Worm (Caenorhabditis elegans): Measurements from ENCODE around the gene F21A3.4.

Gene F21A3.4

ce11 chrV:15512856-15513756 is 23.3 kb upstream of the F21A3.4 start:
- TF ChIP-seq pbrm-1 (GFP tag; IDR thresholded peaks at IDR 0.05): peak; percentile 7; the same call in 1 of the 2 replicates
- TF ChIP-seq B0261.1 (tag; optimal IDR thresholded peaks at IDR 0.05): peak; percentile 18
- TF ChIP-seq ceh-58 (GFP tag; IDR thresholded peaks at IDR 0.05): 0 out of 2 replicates have a peak, but pooled peaks have one; percentile 27
- peak; percentile 62 for TF ChIP-seq zfh-2 (GFP tag; conservative IDR thresholded peaks at IDR 0.05)
- TF ChIP-seq F33H1.4 (GFP tag; IDR thresholded peaks at IDR 0.05): 0 out of 2 replicates have a peak, but pooled peaks have one; percentile 41
- TF ChIP-seq lin-26 (GFP tag; IDR thresholded peaks at IDR 0.05): peak; percentile 70; the same call in 1 of the 2 replicates
- peak; percentile 19 for TF ChIP-seq attf-5 (GFP tag; optimal IDR thresholded peaks at IDR 0.05)
- no peak for TF ChIP-seq snpc-3.4 (tag; optimal IDR thresholded peaks at IDR 0.05)
- TF ChIP-seq attf-6 (GFP tag; IDR thresholded peaks at IDR 0.05): peak; percentile 39; the same call in 1 of the 2 replicates
- peak; percentile 96 for TF ChIP-seq B0336.3 (GFP tag; IDR thresholded peaks at IDR 0.05)
- peak; percentile 46; the same call in 1 of the 2 replicates for TF ChIP-seq Y53G8AR.9 (GFP tag; conservative IDR thresholded peaks at IDR 0.05)
- no peak for TF ChIP-seq somi-1 (GFP tag; optimal IDR thresholded peaks at IDR 0.05)
- peak; percentile 17; the same call in 1 of the 2 replicates for TF ChIP-seq rcor-1 (GFP tag; IDR thresholded peaks at IDR 0.05)
- TF ChIP-seq tbp1 (GFP tag; optimal IDR thresholded peaks at IDR 0.05): peak; percentile 41
- TF ChIP-seq mes-4 (tag; optimal IDR thresholded peaks at IDR 0.05): no peak
- no peak for TF ChIP-seq atf-7 (tag; optimal IDR thresholded peaks at IDR 0.05)
- peak in 1 of 3 experiments; percentile 32 for TF ChIP-seq lin-35 (GFP tag; optimal IDR thresholded peaks at IDR 0.05)
- peak; percentile 20 for TF ChIP-seq die-1 (tag; optimal IDR thresholded peaks at IDR 0.05)
- TF ChIP-seq egl-44 (GFP tag; IDR thresholded peaks at IDR 0.05): no peak
- TF ChIP-seq cebp-1 (GFP tag; IDR thresholded peaks at IDR 0.05): no peak
- peak; percentile 2 for TF ChIP-seq cebp-1 (tag; optimal IDR thresholded peaks at IDR 0.05)
- TF ChIP-seq ceh-27 (GFP tag; optimal IDR thresholded peaks at IDR 0.05): peak; percentile 37
- TF ChIP-seq ceh-100 (GFP tag; IDR thresholded peaks at IDR 0.05): peak; percentile 28; the same call in 1 of the 2 replicates
- peak; percentile 8 for TF ChIP-seq F10E7.11 (tag; optimal IDR thresholded peaks at IDR 0.05)
- TF ChIP-seq lsl-1 (GFP tag; optimal IDR thresholded peaks at IDR 0.05): peak; percentile 42
- peak; percentile 38; the same call in 1 of the 2 replicates for TF ChIP-seq mcd-1 (GFP tag; IDR thresholded peaks at IDR 0.05)
- peak; percentile 77 for TF ChIP-seq hsf-1 (GFP tag; IDR thresholded peaks at IDR 0.05)
- TF ChIP-seq snpc-4 (GFP tag; optimal IDR thresholded peaks at IDR 0.05): no peak
- peak in 2 of 4 experiments; percentile 6 to 23 for TF ChIP-seq snpc-4 (tag; optimal IDR thresholded peaks at IDR 0.05)
- TF ChIP-seq C06A6.2 (GFP tag; conservative IDR thresholded peaks at IDR 0.05): no peak
- TF ChIP-seq gei-17 (GFP tag; optimal IDR thresholded peaks at IDR 0.05): no peak
- TF ChIP-seq Y56A3A.18 (GFP tag; IDR thresholded peaks at IDR 0.05): peak; percentile 42; the same call in 1 of the 2 replicates
- peak; percentile 52 for TF ChIP-seq hrde-1 (tag; optimal IDR thresholded peaks at IDR 0.05; ENCODE audit: borderline replicate concordance)
- TF ChIP-seq lin-54 (GFP tag; optimal IDR thresholded peaks at IDR 0.05): peak; percentile 43
- TF ChIP-seq ztf-18 (tag; optimal IDR thresholded peaks at IDR 0.05): peak; percentile 50
- TF ChIP-seq repo-1 (tag; optimal IDR thresholded peaks at IDR 0.05): peak; percentile 44
- peak; percentile 84 for TF ChIP-seq F49E8.2 (tag; optimal IDR thresholded peaks at IDR 0.05; ENCODE audit: insufficient read depth)
- TF ChIP-seq ekl-4 (GFP tag; IDR thresholded peaks at IDR 0.05): peak; percentile 81
- 0 out of 2 replicates have a peak, but pooled peaks have one; percentile 65 for TF ChIP-seq hlh-26 (GFP tag; conservative IDR thresholded peaks at IDR 0.05)
- TF ChIP-seq D2030.7 (GFP tag; IDR thresholded peaks at IDR 0.05): no peak; the same call in 1 of the 2 replicates
- 0 out of 2 replicates have a peak, but pooled peaks have one; percentile 1 for TF ChIP-seq ceh-40 (GFP tag; IDR thresholded peaks at IDR 0.05)
- peak; percentile 46 for TF ChIP-seq xnd-1 (tag; optimal IDR thresholded peaks at IDR 0.05)
- TF ChIP-seq ztf-25 (GFP tag; IDR thresholded peaks at IDR 0.05): no peak
- peak; percentile 87; the same call in 1 of the 2 replicates for TF ChIP-seq madf-3 (GFP tag; IDR thresholded peaks at IDR 0.05)
- peak; percentile 34 for TF ChIP-seq tlf-1 (GFP tag; optimal IDR thresholded peaks at IDR 0.05)
